Worm (Caenorhabditis elegans) whole organism, L1 larva: ENCODE measurements around the gene lgc-6.

Experiments
- C04F5.9 ChIP-seq: sonication (generic microtip); optimal IDR thresholded peaks from 2 replicates; lab custom pipeline; 2016; ENCODE audit warnings: missing genetic modification characterization, missing compliant biosample characterization
- C16A3.4 ChIP-seq: fragments of 150-350 bp; optimal IDR thresholded peaks from 2 replicates; lab custom pipeline; 2014; ENCODE audit warnings: missing biosample characterization, missing genetic modification characterization
- C34B4.2 ChIP-seq: sonication (generic microtip); optimal IDR thresholded peaks from 2 replicates; lab custom pipeline; 2017; ENCODE audit warnings: mild to moderate bottlenecking, missing genetic modification characterization, missing compliant biosample characterization
- F16B12.6 ChIP-seq: fragments of 150-350 bp; optimal IDR thresholded peaks from 2 replicates; lab custom pipeline; 2014; ENCODE audit warnings: missing biosample characterization, missing genetic modification characterization
- aly-2 ChIP-seq: fragments of 150-350 bp; optimal IDR thresholded peaks from 2 replicates; lab custom pipeline; 2014; ENCODE audit warnings: missing biosample characterization, missing genetic modification characterization
- ama-1 ChIP-seq: fragments of 150-350 bp; optimal IDR thresholded peaks from 2 replicates; lab custom pipeline; 2014
- ceh-63 ChIP-seq: fragments of 200-800 bp; sonication (Bioruptor generic); optimal IDR thresholded peaks from 2 replicates; lab custom pipeline; 2018; ENCODE audit warnings: mild to moderate bottlenecking, missing genetic modification characterization, missing compliant biosample characterization
- ceh-8 ChIP-seq: fragments of 200-800 bp; sonication (Bioruptor generic); optimal IDR thresholded peaks from 2 replicates; lab custom pipeline; 2018; ENCODE audit warnings: mild to moderate bottlenecking, missing genetic modification characterization, moderate library complexity, missing compliant biosample characterization
- ceh-82 ChIP-seq, 3 experiments: fragments of 150-350 bp in 1 of 3; sonication (generic microtip) in 2 of 3; optimal IDR thresholded peaks; 2 replicates each; lab custom pipeline; 2014 to 2017; ENCODE audit warnings: missing biosample characterization in 3 of 3, missing genetic modification characterization in 3 of 3
- ceh-88 ChIP-seq: fragments of 200-800 bp; sonication (Bioruptor generic); IDR thresholded peaks from 2 replicates; pipeline ENCODE4 v1.3.6; 2022; ENCODE audit warnings: missing genetic modification characterization, missing compliant biosample characterization
- ces-1 ChIP-seq: fragments of 150-350 bp; optimal IDR thresholded peaks from 2 replicates; lab custom pipeline; 2014; ENCODE audit warnings: missing biosample characterization, missing genetic modification reagents, missing genetic modification characterization
- dpl-1 ChIP-seq, 3 experiments: fragments of 150-350 bp in 2 of 3; sonication (generic microtip) in 1 of 3; optimal IDR thresholded peaks; 2 replicates each; lab custom pipeline; 2014 to 2017; ENCODE audit warnings: missing biosample characterization in 3 of 3, missing genetic modification characterization in 3 of 3, missing genetic modification reagents in 3 of 3
- efl-1 ChIP-seq, 4 experiments: fragments of 150-350 bp; optimal IDR thresholded peaks in 3 of 4; peaks in 1 of 4; 1 replicate in 1 of 4; 2 replicates in 3 of 4; lab custom pipeline; 2014; ENCODE audit warnings: missing biosample characterization in 2 of 4, missing genetic modification characterization in 2 of 4, missing genetic modification reagents in 2 of 4
- egl-13 ChIP-seq: sonication (generic microtip); optimal IDR thresholded peaks from 2 replicates; lab custom pipeline; 2016; ENCODE audit warnings: missing genotype, missing genetic modification reagents, missing genetic modification characterization, missing compliant biosample characterization
- elt-2 ChIP-seq: sonication (generic microtip); optimal IDR thresholded peaks from 2 replicates; lab custom pipeline; 2016; ENCODE audit warnings: missing genetic modification characterization, mild to moderate bottlenecking, inconsistent platforms, missing compliant biosample characterization, missing genetic modification reagents
- elt-3 ChIP-seq, 6 experiments: fragments of 150-350 bp in 1 of 6; sonication (generic microtip); optimal IDR thresholded peaks; 2 replicates each; lab custom pipeline; 2017 to 2018; ENCODE audit warnings: missing biosample characterization in 6 of 6, missing genetic modification characterization in 6 of 6, inconsistent platforms in 1 of 6
- ets-5 ChIP-seq: fragments of 200-800 bp; sonication (Bioruptor generic); IDR thresholded peaks from 2 replicates; pipeline ENCODE4 v1.3.6; 2022; ENCODE audit warnings: missing genetic modification characterization, missing compliant biosample characterization
- fkh-8 ChIP-seq: sonication (generic microtip); optimal IDR thresholded peaks from 2 replicates; lab custom pipeline; 2016; ENCODE audit warnings: mild to moderate bottlenecking, missing genetic modification characterization, missing compliant biosample characterization
- fos-1 ChIP-seq: fragments of 150-350 bp; optimal IDR thresholded peaks from 2 replicates; lab custom pipeline; 2014; ENCODE audit warnings: missing biosample characterization, missing genetic modification characterization
- grh-1 ChIP-seq: fragments of 200-800 bp; sonication (Bioruptor generic); IDR thresholded peaks from 2 replicates; pipeline ENCODE4 v1.3.6; 2022; ENCODE audit warnings: missing genetic modification reagents, missing genetic modification characterization, missing compliant biosample characterization
- hpl-2 ChIP-seq: fragments of 150-350 bp; optimal IDR thresholded peaks from 2 replicates; lab custom pipeline; 2014; ENCODE audit warnings: missing biosample characterization, missing genetic modification reagents, missing genetic modification characterization
- irx-1 ChIP-seq: sonication (generic microtip); optimal IDR thresholded peaks from 2 replicates; lab custom pipeline; 2016; ENCODE audit warnings: missing genetic modification characterization, missing compliant biosample characterization
- isw-1 ChIP-seq: fragments of 200-800 bp; sonication (Bioruptor generic); IDR thresholded peaks from 2 replicates; pipeline ENCODE4 v1.3.6; 2022; ENCODE audit warnings: missing genetic modification characterization, missing compliant biosample characterization
- jun-1 ChIP-seq: fragments of 150-350 bp; optimal IDR thresholded peaks from 2 replicates; lab custom pipeline; 2014; ENCODE audit warnings: missing biosample characterization, missing genetic modification reagents, missing genetic modification characterization
- lin-13 ChIP-seq: fragments of 150-350 bp; optimal IDR thresholded peaks from 2 replicates; lab custom pipeline; 2014; ENCODE audit warnings: missing biosample characterization, missing genetic modification reagents, missing genetic modification characterization
- lin-35 ChIP-seq, 2 experiments: fragments of 150-350 bp; optimal IDR thresholded peaks; 2 replicates each; lab custom pipeline; 2014; ENCODE audit warnings: missing biosample characterization in 2 of 2, missing genetic modification characterization in 2 of 2, missing genetic modification reagents in 2 of 2
- lin-39 ChIP-seq: fragments of 150-350 bp; optimal IDR thresholded peaks from 2 replicates; lab custom pipeline; 2014; ENCODE audit warnings: missing biosample characterization, missing genetic modification reagents, missing genetic modification characterization
- lir-3 ChIP-seq: sonication (generic microtip); optimal IDR thresholded peaks from 2 replicates; lab custom pipeline; 2016; ENCODE audit warnings: mild to moderate bottlenecking, missing genetic modification characterization, moderate library complexity, missing compliant biosample characterization; ENCODE audit not compliant: poor library complexity
- lsy-2 ChIP-seq, 2 experiments: fragments of 150-350 bp; optimal IDR thresholded peaks; 2 replicates each; lab custom pipeline; 2014; ENCODE audit warnings: missing biosample characterization in 2 of 2, missing genetic modification characterization in 2 of 2
- mdl-1 ChIP-seq, 2 experiments: fragments of 150-350 bp; optimal IDR thresholded peaks; 2 replicates each; lab custom pipeline; 2014 to 2017; ENCODE audit warnings: missing biosample characterization in 2 of 2, missing genetic modification characterization in 2 of 2, inconsistent platforms in 1 of 2
- mep-1 ChIP-seq: fragments of 150-350 bp; optimal IDR thresholded peaks from 2 replicates; lab custom pipeline; 2014; ENCODE audit warnings: missing biosample characterization, missing genetic modification characterization
- nhr-12 ChIP-seq: sonication (generic microtip); optimal IDR thresholded peaks from 2 replicates; lab custom pipeline; 2017; ENCODE audit warnings: missing biosample characterization, missing genetic modification characterization
- nhr-19 ChIP-seq: fragments of 200-800 bp; sonication (Bioruptor generic); conservative IDR thresholded peaks from 2 replicates; pipeline ENCODE4 v1.3.6; 2022; ENCODE audit warnings: missing genetic modification characterization, missing compliant biosample characterization
- nhr-20 ChIP-seq: sonication (generic microtip); optimal IDR thresholded peaks from 2 replicates; lab custom pipeline; 2016; ENCODE audit warnings: mild to moderate bottlenecking, missing genetic modification characterization, missing compliant biosample characterization
- nhr-28 ChIP-seq: fragments of 150-350 bp; optimal IDR thresholded peaks from 2 replicates; lab custom pipeline; 2014; ENCODE audit warnings: missing biosample characterization, missing genetic modification characterization
- nhr-47 ChIP-seq: sonication (generic microtip); optimal IDR thresholded peaks from 2 replicates; lab custom pipeline; 2016; ENCODE audit warnings: mild to moderate bottlenecking, missing genetic modification characterization, moderate library complexity, missing compliant biosample characterization
- nhr-71 ChIP-seq: sonication (generic microtip); optimal IDR thresholded peaks from 2 replicates; lab custom pipeline; 2016; ENCODE audit warnings: mild to moderate bottlenecking, missing genetic modification characterization, moderate library complexity, missing compliant biosample characterization
- nhr-77 ChIP-seq: fragments of 150-350 bp; optimal IDR thresholded peaks from 2 replicates; lab custom pipeline; 2014; ENCODE audit warnings: missing biosample characterization, missing genetic modification characterization
- nhr-85 ChIP-seq: sonication (generic microtip); peaks from one replicate; lab custom pipeline; 2016; ENCODE audit warnings: missing genetic modification characterization, inconsistent platforms, missing compliant biosample characterization
- nhr-90 ChIP-seq: sonication (generic microtip); optimal IDR thresholded peaks from 2 replicates; lab custom pipeline; 2016; ENCODE audit warnings: mild to moderate bottlenecking, missing genetic modification characterization, missing compliant biosample characterization; ENCODE audit not compliant: poor library complexity
- pag-3 ChIP-seq: sonication (generic microtip); optimal IDR thresholded peaks from 2 replicates; lab custom pipeline; 2017; ENCODE audit warnings: missing genetic modification characterization, mild to moderate bottlenecking, missing compliant biosample characterization, antibody characterized with exemption, borderline replicate concordance; ENCODE audit not compliant: insufficient read depth
- pax-3 ChIP-seq: fragments of 200-800 bp; sonication (Bioruptor generic); optimal IDR thresholded peaks from 2 replicates; lab custom pipeline; 2018; ENCODE audit warnings: mild to moderate bottlenecking, missing genetic modification characterization, moderate library complexity, missing compliant biosample characterization
- pqm-1 ChIP-seq: sonication (generic microtip); optimal IDR thresholded peaks from 3 replicates; lab custom pipeline; 2017; ENCODE audit warnings: missing biosample characterization, missing genetic modification characterization
- rnt-1 ChIP-seq: sonication (generic microtip); optimal IDR thresholded peaks from 2 replicates; lab custom pipeline; 2016; ENCODE audit warnings: mild to moderate bottlenecking, missing genetic modification characterization, moderate library complexity, missing compliant biosample characterization
- skn-1 ChIP-seq: fragments of 150-350 bp; optimal IDR thresholded peaks from 2 replicates; lab custom pipeline; 2014; ENCODE audit warnings: missing biosample characterization, missing genetic modification characterization
- snpc-4 ChIP-seq: fragments of 150-350 bp; optimal IDR thresholded peaks from 2 replicates; lab custom pipeline; 2014; ENCODE audit warnings: missing biosample characterization, missing genetic modification characterization
- sox-4 ChIP-seq: sonication (generic microtip); optimal IDR thresholded peaks from 2 replicates; lab custom pipeline; 2016; ENCODE audit warnings: missing genetic modification characterization, missing compliant biosample characterization
- swsn-7 ChIP-seq: sonication (generic microtip); optimal IDR thresholded peaks from 2 replicates; lab custom pipeline; 2016; ENCODE audit warnings: missing genetic modification characterization, missing compliant biosample characterization
- tlp-1 ChIP-seq: fragments of 150-350 bp; optimal IDR thresholded peaks from 2 replicates; lab custom pipeline; 2014; ENCODE audit warnings: missing biosample characterization, missing genetic modification characterization
- unc-130 ChIP-seq: fragments of 150-350 bp; optimal IDR thresholded peaks from 2 replicates; lab custom pipeline; 2017; ENCODE audit warnings: missing biosample characterization, missing genetic modification characterization, inconsistent platforms
- xbp-1 ChIP-seq: sonication (generic microtip); optimal IDR thresholded peaks from 2 replicates; lab custom pipeline; 2016; ENCODE audit warnings: missing genetic modification characterization, missing compliant biosample characterization
- ztf-11 ChIP-seq, 2 experiments: sonication (generic microtip); optimal IDR thresholded peaks; 2 replicates each; lab custom pipeline; 2016 to 2017; ENCODE audit warnings: missing genetic modification characterization in 2 of 2, missing biosample characterization in 1 of 2, missing compliant biosample characterization in 1 of 2

lgc-6 gene

DNA sequence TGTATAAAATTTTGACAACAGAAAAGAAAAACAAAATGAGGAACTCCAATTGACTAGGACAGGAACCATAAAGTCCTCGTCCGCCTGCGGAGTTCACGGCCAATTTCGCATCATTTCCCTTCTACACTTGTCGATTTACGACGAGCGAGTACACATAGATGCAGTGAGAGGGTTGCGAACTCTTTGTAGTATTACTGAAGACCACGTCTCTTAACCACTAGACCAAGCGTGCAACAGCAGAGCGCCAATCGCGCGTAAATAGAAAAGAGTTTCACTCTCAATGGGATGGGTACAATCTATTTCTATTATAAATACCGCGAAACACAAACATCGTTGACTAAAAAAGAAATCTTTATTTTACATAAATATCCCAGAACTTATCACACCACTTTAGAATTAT lies 35.6 kb downstream of the lgc-6 start:
- TF ChIP-seq pqm-1 (tag; lab: Kevin White, UChicago), result no peak
- peak; percentile 37 for TF ChIP-seq ceh-63 (GFP tag; lab: Kevin White, UChicago)
- no peak for TF ChIP-seq ceh-8 (GFP tag; lab: Kevin White, UChicago)
- no peak for TF ChIP-seq C34B4.2 (tag; lab: Kevin White, UChicago)
- TF ChIP-seq pax-3 (tag; lab: Kevin White, UChicago), result peak; percentile 49
- TF ChIP-seq nhr-12 (tag; lab: Kevin White, UChicago), result no peak
- TF ChIP-seq elt-3 (tag; optimal IDR thresholded peaks at IDR 0.05; lab: Kevin White, UChicago), result peak in 2 of 6 experiments; percentile 52 to 55
- TF ChIP-seq pag-3, result no peak
- peak; percentile 82 for TF ChIP-seq rnt-1
- TF ChIP-seq nhr-71 (tag; lab: Kevin White, UChicago), result peak; percentile 91
- TF ChIP-seq hpl-2 (GFP tag; lab: Kevin White, UChicago), result peak; percentile 76
- peak; percentile 51 for TF ChIP-seq snpc-4 (tag; lab: Kevin White, UChicago)
- peak; percentile 85 for TF ChIP-seq xbp-1 (tag; lab: Kevin White, UChicago)
- peak; percentile 87 for TF ChIP-seq C16A3.4 (tag; lab: Kevin White, UChicago)
- TF ChIP-seq fos-1 (tag; lab: Kevin White, UChicago), result peak; percentile 44
- TF ChIP-seq lin-35 (GFP tag; optimal IDR thresholded peaks at IDR 0.05; lab: Kevin White, UChicago), result peak; percentile 78 to 88
- TF ChIP-seq nhr-28 (tag; lab: Kevin White, UChicago), result no peak
- peak; percentile 63 for TF ChIP-seq ceh-88 (GFP tag; lab: Robert Waterston, UW)
- peak; percentile 83 for TF ChIP-seq nhr-77 (tag; lab: Kevin White, UChicago)
- TF ChIP-seq sox-4, result peak; percentile 50
- TF ChIP-seq elt-2 (tag; lab: Kevin White, UChicago), result peak; percentile 50
- TF ChIP-seq nhr-90 (tag; lab: Kevin White, UChicago), result peak; percentile 87
- peak; percentile 81 for TF ChIP-seq nhr-85 (tag; lab: Kevin White, UChicago)
- TF ChIP-seq C04F5.9 (tag; lab: Kevin White, UChicago), result peak; percentile 6
- peak; percentile 80 for TF ChIP-seq lin-13 (GFP tag; lab: Kevin White, UChicago)
- no peak for TF ChIP-seq tlp-1 (tag; lab: Kevin White, UChicago)
- TF ChIP-seq isw-1 (GFP tag; lab: Robert Waterston, UW), result peak; percentile 48
- no peak for TF ChIP-seq ces-1 (GFP tag; lab: Kevin White, UChicago)
- TF ChIP-seq ets-5 (GFP tag; lab: Robert Waterston, UW), result no peak
- TF ChIP-seq lir-3, result peak; percentile 61
- peak; percentile 88 for TF ChIP-seq ama-1 (lab: Kevin White, UChicago)
- TF ChIP-seq dpl-1 (GFP tag; optimal IDR thresholded peaks at IDR 0.05; lab: Kevin White, UChicago), result peak; percentile 59 to 67 (median 65)
- TF ChIP-seq ztf-11 (tag; optimal IDR thresholded peaks at IDR 0.05; lab: Kevin White, UChicago), result peak in 1 of 2 experiments; percentile 27
- peak; percentile 62 for TF ChIP-seq unc-130 (tag; lab: Kevin White, UChicago)
- peak; percentile 85 for TF ChIP-seq nhr-47 (tag; lab: Kevin White, UChicago)
- peak; percentile 94 for TF ChIP-seq mep-1 (tag; lab: Kevin White, UChicago)
- peak; percentile 88 for TF ChIP-seq swsn-7 (tag; lab: Kevin White, UChicago)
- TF ChIP-seq nhr-20 (tag; lab: Kevin White, UChicago), result peak; percentile 91
- peak; percentile 19 for TF ChIP-seq jun-1 (tag; lab: Kevin White, UChicago)
- TF ChIP-seq F16B12.6 (tag; lab: Kevin White, UChicago), result peak; percentile 20
- TF ChIP-seq ceh-82 (tag; optimal IDR thresholded peaks at IDR 0.05; lab: Kevin White, UChicago), result peak; percentile 48 to 88 (median 67)
- peak; percentile 63 to 75 for TF ChIP-seq efl-1 (optimal IDR thresholded peaks at IDR 0.05; lab: Kevin White, UChicago)
- TF ChIP-seq efl-1 (GFP tag; optimal IDR thresholded peaks at IDR 0.05 in 1 of 2; lab: Kevin White, UChicago), result peak; percentile 56 to 93
- no peak for TF ChIP-seq lin-39 (tag; lab: Kevin White, UChicago)
- TF ChIP-seq skn-1 (tag; lab: Kevin White, UChicago), result peak; percentile 67
- peak; percentile 82 for TF ChIP-seq nhr-19 (GFP tag; lab: Robert Waterston, UW)
- TF ChIP-seq egl-13, result peak; percentile 55
- peak; percentile 76 for TF ChIP-seq irx-1 (tag; lab: Kevin White, UChicago)
- TF ChIP-seq grh-1, result 0 out of 2 replicates have a peak, but pooled peaks have one; percentile 11
- TF ChIP-seq fkh-8 (tag; lab: Kevin White, UChicago), result peak; percentile 59
- TF ChIP-seq lsy-2 (tag; optimal IDR thresholded peaks at IDR 0.05; lab: Kevin White, UChicago), result peak; percentile 77 to 87
- peak in 1 of 2 experiments; percentile 82 for TF ChIP-seq mdl-1 (tag; optimal IDR thresholded peaks at IDR 0.05; lab: Kevin White, UChicago)
- peak; percentile 79 for TF ChIP-seq aly-2 (tag; lab: Kevin White, UChicago)
